Fruit fly (Drosophila melanogaster) S2 (cell line): ENCODE data around the gene CG15695.

Experiments used
- CG8478 ChIP-seq: fragments of >200 bp; optimal IDR thresholded peaks from 2 replicates; lab custom pipeline; 2018
- CTCF ChIP-seq, 2 experiments: fragments of >200 bp; optimal IDR thresholded peaks; 2 replicates each; lab custom pipeline; 2018

dm6 chr3R:20802253-20802652 is 39.7 kb upstream of the CG15695 start:
- no peak for TF ChIP-seq CG8478 (lab: Kevin White, UChicago)
- TF ChIP-seq CTCF (optimal IDR thresholded peaks at IDR 0.05; lab: Kevin White, UChicago) = no peak
